Fruit fly (Drosophila melanogaster): ENCODE measurements around the gene CG17298.

Gene CG17298

dm6 chr3R:21296728-21297386 is 13.9 kb downstream of the CG17298 start:
- TF ChIP-seq sage (GFP tag; optimal IDR thresholded peaks at IDR 0.05) (no peak), Rel (GFP tag; optimal IDR thresholded peaks at IDR 0.05) (no peak), Rel (tag; optimal IDR thresholded peaks at IDR 0.05) (peak; percentile 14)

- TF ChIP-seq sv (GFP tag; optimal IDR thresholded peaks at IDR 0.05) (no peak), Abd-B (GFP tag; optimal IDR thresholded peaks at IDR 0.05) (no peak), woc (GFP tag; optimal IDR thresholded peaks at IDR 0.05) (peak; percentile 1), Hnf4 (GFP tag; optimal IDR thresholded peaks at IDR 0.05) (peak; percentile 51), dmrt93B (GFP tag; optimal IDR thresholded peaks at IDR 0.05) (no peak), h (GFP tag; optimal IDR thresholded peaks at IDR 0.05) (peak; percentile 72), sage (GFP tag; optimal IDR thresholded peaks at IDR 0.05) (peak; percentile 89), pan (optimal IDR thresholded peaks at IDR 0.05) (no peak), GATAd (GFP tag; optimal IDR thresholded peaks at IDR 0.05) (no peak), usp (GFP tag; optimal IDR thresholded peaks at IDR 0.05) (no peak), jim (GFP tag; optimal IDR thresholded peaks at IDR 0.05) (no peak), Dfd (GFP tag; optimal IDR thresholded peaks at IDR 0.05) (no peak), Hr83 (GFP tag; optimal IDR thresholded peaks at IDR 0.05; ENCODE audit: poor library complexity, severe bottlenecking) (peak; percentile 87), dl (GFP tag; optimal IDR thresholded peaks at IDR 0.05; ENCODE audit: insufficient read depth in 1 of 2, partially characterized antibody in 2 of 2) (peak; percentile 27 to 61), Hr78 (GFP tag; optimal IDR thresholded peaks at IDR 0.05) (no peak), Vsx2 (GFP tag; optimal IDR thresholded peaks at IDR 0.05; ENCODE audit: partially characterized antibody) (no peak), brk (GFP tag; optimal IDR thresholded peaks at IDR 0.05) (peak; percentile 84), ey (GFP tag; optimal IDR thresholded peaks at IDR 0.05) (no peak), Jra (GFP tag; optimal IDR thresholded peaks at IDR 0.05) (peak; percentile 68), HLH106 (tag; optimal IDR thresholded peaks at IDR 0.05) (no peak), Sp1 (GFP tag; optimal IDR thresholded peaks at IDR 0.05) (no peak), rgr (GFP tag; optimal IDR thresholded peaks at IDR 0.05) (peak; percentile 40), Rel (GFP tag; optimal IDR thresholded peaks at IDR 0.05) (no peak), Rel (tag; optimal IDR thresholded peaks at IDR 0.05) (peak; percentile 55), Dif (GFP tag; optimal IDR thresholded peaks at IDR 0.05; ENCODE audit: partially characterized antibody) (peak; percentile 82), br (GFP tag; optimal IDR thresholded peaks at IDR 0.05) (peak; percentile 55), CG32264 (GFP tag; optimal IDR thresholded peaks at IDR 0.05) (peak; percentile 43), lola (GFP tag; optimal IDR thresholded peaks at IDR 0.05) (no peak), Myc (optimal IDR thresholded peaks at IDR 0.05) (no peak), tai (GFP tag; optimal IDR thresholded peaks at IDR 0.05) (peak; percentile 61), fru (GFP tag; optimal IDR thresholded peaks at IDR 0.05) (no peak), N (GFP tag; optimal IDR thresholded peaks at IDR 0.05) (no peak), dsf (GFP tag; optimal IDR thresholded peaks at IDR 0.05; ENCODE audit: borderline replicate concordance) (peak; percentile 9), CG9705 (GFP tag; optimal IDR thresholded peaks at IDR 0.05) (no peak), psq (GFP tag; optimal IDR thresholded peaks at IDR 0.05) (peak; percentile 49), foxo (GFP tag; optimal IDR thresholded peaks at IDR 0.05) (peak in 1 of 2 experiments; percentile 2), OdsH (GFP tag; optimal IDR thresholded peaks at IDR 0.05) (peak; percentile 14), CrebA (GFP tag; optimal IDR thresholded peaks at IDR 0.05; ENCODE audit: borderline replicate concordance) (peak; percentile 92)
Measured at dm6 chr3R:21297387-21297956, 14.5 kb downstream of the CG17298 start.

dm6 chr3R:21319120-21319519 is 36.1 kb downstream of the CG17298 start:
- TF ChIP-seq lola (GFP tag; optimal IDR thresholded peaks at IDR 0.05) (no peak), Rel (GFP tag; optimal IDR thresholded peaks at IDR 0.05) (no peak), Rel (tag; optimal IDR thresholded peaks at IDR 0.05) (no peak), Hr83 (GFP tag; optimal IDR thresholded peaks at IDR 0.05; ENCODE audit: poor library complexity, severe bottlenecking) (no peak), Dif (GFP tag; optimal IDR thresholded peaks at IDR 0.05; ENCODE audit: partially characterized antibody) (no peak), sv (GFP tag; optimal IDR thresholded peaks at IDR 0.05) (no peak), CrebA (GFP tag; optimal IDR thresholded peaks at IDR 0.05; ENCODE audit: borderline replicate concordance) (no peak), OdsH (GFP tag; optimal IDR thresholded peaks at IDR 0.05) (no peak), Abd-B (GFP tag; optimal IDR thresholded peaks at IDR 0.05) (no peak), GATAd (GFP tag; optimal IDR thresholded peaks at IDR 0.05) (no peak), ey (GFP tag; optimal IDR thresholded peaks at IDR 0.05) (no peak), usp (GFP tag; optimal IDR thresholded peaks at IDR 0.05) (no peak), Hr78 (GFP tag; optimal IDR thresholded peaks at IDR 0.05) (no peak), fru (GFP tag; optimal IDR thresholded peaks at IDR 0.05) (no peak), sage (GFP tag; optimal IDR thresholded peaks at IDR 0.05) (no peak)

All from whole organism, wandering third instar larva.